Worm (Caenorhabditis elegans) whole organism, early embryonic: Measurements from ENCODE around the gene try-9.

Experiments
- ama-1 ChIP-seq: fragments of 150-350 bp; optimal IDR thresholded peaks from 2 replicates; lab custom pipeline; 2014
- flt-1 ChIP-seq: fragments of 200-800 bp; sonication (Bioruptor generic); IDR thresholded peaks from 2 replicates; pipeline ENCODE4 v1.3.6; 2022; ENCODE audit warnings: missing genetic modification characterization, missing compliant biosample characterization
- tra-4 ChIP-seq: sonication (generic microtip); optimal IDR thresholded peaks from 2 replicates; lab custom pipeline; 2017; ENCODE audit warnings: missing genetic modification characterization, missing compliant biosample characterization

DNA sequence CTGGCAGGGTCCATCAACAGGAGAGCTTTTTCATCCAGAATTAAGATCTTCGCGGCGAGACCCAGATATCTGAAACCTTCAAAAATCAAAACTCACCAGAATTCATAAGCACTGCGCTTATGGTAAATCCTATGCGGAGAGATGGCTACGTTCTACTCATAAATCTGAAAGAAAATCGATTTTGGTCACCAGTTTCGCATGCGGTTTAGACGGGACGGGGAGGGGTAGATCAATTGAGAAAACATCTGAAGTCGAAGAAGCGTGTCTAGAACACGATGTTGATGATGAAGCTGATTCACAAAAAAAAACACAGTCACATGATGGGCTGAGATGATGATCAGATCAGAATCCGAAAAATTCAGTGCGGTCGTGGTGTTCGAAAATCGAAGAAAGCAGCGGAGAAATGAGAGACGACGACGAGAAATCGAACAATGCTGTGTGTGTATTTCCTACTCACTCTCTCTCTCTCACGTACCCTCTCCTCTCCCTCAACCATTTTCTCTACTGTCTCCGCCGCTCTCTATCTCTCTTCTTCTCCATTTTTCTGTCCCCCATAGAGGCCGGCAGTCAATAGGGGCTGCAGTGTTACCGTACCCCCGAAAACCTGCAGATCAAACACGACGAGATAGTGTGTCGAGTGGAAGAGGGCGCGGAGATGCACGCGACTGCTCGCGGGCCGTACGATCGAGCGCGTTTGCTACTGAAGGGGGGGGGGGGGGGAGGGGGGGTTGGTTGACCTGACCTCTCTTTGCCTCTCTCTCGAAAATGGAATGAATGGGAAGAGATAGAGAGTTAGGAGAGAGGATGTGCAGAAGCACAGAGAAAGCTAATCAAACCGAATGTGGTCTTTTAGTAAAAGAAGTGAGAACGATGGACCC is 8.5 kb downstream of the try-9 start, which contains the start of gene ntl-2:
- TF ChIP-seq ama-1 (lab: Kevin White, UChicago): no peak
- TF ChIP-seq flt-1 (GFP tag; lab: Robert Waterston, UW): peak; percentile 29; the same call in 1 of the 2 replicates
- TF ChIP-seq tra-4 (tag; lab: Kevin White, UChicago): no peak
